Fruit fly (Drosophila melanogaster) whole organism, wandering third instar larva: ENCODE measurements around the gene msps.
A peak's percentile ranks its signal among the peaks of the same experiment; 100 is the strongest.

Source experiments
- CG9705 ChIP-seq: fragments of 200-800 bp; sonication (Bioruptor generic); optimal IDR thresholded peaks from 2 replicates; lab custom pipeline; 2018; ENCODE audit warnings: missing biosample characterization, mild to moderate bottlenecking, missing genetic modification characterization
- CrebA ChIP-seq: fragments of 200-800 bp; sonication (Bioruptor generic); optimal IDR thresholded peaks from 2 replicates; lab custom pipeline; 2016; ENCODE audit warnings: missing biosample characterization, mild to moderate bottlenecking, missing genetic modification characterization, borderline replicate concordance
- Dfd ChIP-seq: fragments of >200 bp; optimal IDR thresholded peaks from 2 replicates; lab custom pipeline; 2017; ENCODE audit warnings: missing biosample characterization, missing genetic modification characterization
- Dif ChIP-seq: fragments of 200-275, 200-300 bp; sonication (Bioruptor generic); optimal IDR thresholded peaks from 2 replicates; lab custom pipeline; 2018; ENCODE audit warnings: missing biosample characterization, missing genetic modification characterization; ENCODE audit not compliant: partially characterized antibody
- HLH106 ChIP-seq: fragments of 200-800 bp; optimal IDR thresholded peaks from 3 replicates; lab custom pipeline; 2019; ENCODE audit warnings: missing biosample characterization, mild to moderate bottlenecking, missing genetic modification characterization, moderate library complexity
- Hnf4 ChIP-seq: fragments of 200-800 bp; sonication (Bioruptor generic); optimal IDR thresholded peaks from 2 replicates; lab custom pipeline; 2016; ENCODE audit warnings: missing biosample characterization, mild to moderate bottlenecking, missing genetic modification characterization
- Hr83 ChIP-seq: fragments of 200-300 bp; sonication (Bioruptor generic); optimal IDR thresholded peaks from 2 replicates; lab custom pipeline; 2016; ENCODE audit warnings: missing biosample characterization, mild to moderate bottlenecking, missing genetic modification characterization, moderate library complexity; ENCODE audit not compliant: poor library complexity, severe bottlenecking
- Myc ChIP-seq: fragments of >200 bp; optimal IDR thresholded peaks from 2 replicates; lab custom pipeline; 2017
- N ChIP-seq: fragments of >200 bp; optimal IDR thresholded peaks from 2 replicates; lab custom pipeline; 2018; ENCODE audit warnings: missing biosample characterization, missing external identifiers, missing genetic modification characterization
- OdsH ChIP-seq: fragments of 200-800 bp; sonication (Bioruptor generic); optimal IDR thresholded peaks from 2 replicates; lab custom pipeline; 2016; ENCODE audit warnings: missing biosample characterization, mild to moderate bottlenecking, missing genetic modification characterization
- Rel ChIP-seq, 2 experiments: fragments of 200-800 bp; sonication (Bioruptor generic) in 1 of 2; optimal IDR thresholded peaks; 2 replicates in 1 of 2; 3 replicates in 1 of 2; lab custom pipeline; 2016 to 2019; ENCODE audit warnings: mild to moderate bottlenecking in 2 of 2, missing biosample characterization in 2 of 2, missing genetic modification characterization in 2 of 2, moderate library complexity in 1 of 2
- Vsx2 ChIP-seq: fragments of 200-300, 225-300 bp; sonication (Bioruptor generic); optimal IDR thresholded peaks from 2 replicates; lab custom pipeline; 2018; ENCODE audit warnings: missing biosample characterization, missing genetic modification characterization; ENCODE audit not compliant: partially characterized antibody
- brk ChIP-seq: fragments of 200-800 bp; sonication (Bioruptor generic); optimal IDR thresholded peaks from 2 replicates; lab custom pipeline; 2016; ENCODE audit warnings: missing biosample characterization, mild to moderate bottlenecking, missing genetic modification characterization
- dl ChIP-seq, 2 experiments: fragments of 175-275, 200-275 bp in 1 of 2; fragments of 200-275 bp in 1 of 2; sonication (Bioruptor generic); optimal IDR thresholded peaks; lab custom pipeline; 2018; ENCODE audit warnings: mild to moderate bottlenecking in 2 of 2, missing biosample characterization in 2 of 2, missing genetic modification characterization in 2 of 2, moderate library complexity in 2 of 2; ENCODE audit not compliant: partially characterized antibody in 2 of 2, insufficient read depth in 1 of 2
- dmrt93B ChIP-seq: fragments of 200-800 bp; sonication (Bioruptor generic); optimal IDR thresholded peaks from 2 replicates; lab custom pipeline; 2018; ENCODE audit warnings: missing biosample characterization, mild to moderate bottlenecking, missing genetic modification characterization
- dsf ChIP-seq: sonication (Bioruptor generic); optimal IDR thresholded peaks from 2 replicates; lab custom pipeline; 2016; ENCODE audit warnings: missing biosample characterization, missing genetic modification characterization, borderline replicate concordance
- foxo ChIP-seq, 2 experiments: fragments of 200-800 bp; sonication (Bioruptor generic); optimal IDR thresholded peaks; 2 replicates in 1 of 2; 3 replicates in 1 of 2; lab custom pipeline; 2016 to 2017; ENCODE audit warnings: missing biosample characterization in 2 of 2, missing genetic modification characterization in 2 of 2
- fru ChIP-seq: fragments of 200-800 bp; sonication (Bioruptor generic); optimal IDR thresholded peaks from 3 replicates; lab custom pipeline; 2016; ENCODE audit warnings: missing biosample characterization, mild to moderate bottlenecking, missing genetic modification characterization
- jim ChIP-seq: fragments of 175-275, 200-325 bp; sonication (Bioruptor generic); optimal IDR thresholded peaks from 2 replicates; lab custom pipeline; 2016; ENCODE audit warnings: missing biosample characterization, mild to moderate bottlenecking, missing genetic modification characterization
- lola ChIP-seq: fragments of >200 bp; optimal IDR thresholded peaks from 2 replicates; lab custom pipeline; 2017; ENCODE audit warnings: missing biosample characterization, missing genetic modification characterization
- pan ChIP-seq: fragments of >200 bp; optimal IDR thresholded peaks from 2 replicates; lab custom pipeline; 2017
- rgr ChIP-seq: fragments of 200-800 bp; sonication (Bioruptor generic); optimal IDR thresholded peaks from 3 replicates; lab custom pipeline; 2016; ENCODE audit warnings: missing biosample characterization, mild to moderate bottlenecking, missing genetic modification characterization
- sage ChIP-seq: fragments of 200-800 bp; sonication (Bioruptor generic); optimal IDR thresholded peaks from 2 replicates; lab custom pipeline; 2016; ENCODE audit warnings: missing biosample characterization, mild to moderate bottlenecking, missing genetic modification characterization
- sv ChIP-seq: fragments of 200-800 bp; sonication (Bioruptor generic); optimal IDR thresholded peaks from 3 replicates; lab custom pipeline; 2016; ENCODE audit warnings: missing biosample characterization, missing genetic modification characterization
- usp ChIP-seq: fragments of >200 bp; optimal IDR thresholded peaks from 2 replicates; lab custom pipeline; 2017; ENCODE audit warnings: missing biosample characterization, missing genetic modification characterization

Gene msps

dm6 chr3R:16038049-16038448, 12.6 kb upstream of the msps start:
- TF ChIP-seq usp: no peak
- no peak for TF ChIP-seq dmrt93B (GFP tag; lab: Kevin White, UChicago)
- TF ChIP-seq Vsx2 (GFP tag; lab: Kevin White, UChicago): peak; percentile 63
- no peak for TF ChIP-seq CrebA
- TF ChIP-seq fru: no peak
- TF ChIP-seq Dif (GFP tag; lab: Kevin White, UChicago): peak; percentile 76
- TF ChIP-seq foxo (GFP tag; optimal IDR thresholded peaks at IDR 0.05; lab: Kevin White, UChicago): no peak
- TF ChIP-seq Hr83: no peak
- no peak for TF ChIP-seq sv (GFP tag; lab: Kevin White, UChicago)
- TF ChIP-seq OdsH (GFP tag; lab: Kevin White, UChicago): no peak
- no peak for TF ChIP-seq Rel (GFP tag; optimal IDR thresholded peaks at IDR 0.05; lab: Kevin White, UChicago)
- TF ChIP-seq Rel (tag; optimal IDR thresholded peaks at IDR 0.05; lab: Kevin White, UChicago): no peak
- no peak for TF ChIP-seq Dfd (GFP tag; lab: Kevin White, UChicago)
- no peak for TF ChIP-seq Myc (lab: Kevin White, UChicago)

- TF ChIP-seq usp (no peak), lola (GFP tag; lab: Kevin White, UChicago) (no peak), Dfd (GFP tag; lab: Kevin White, UChicago) (peak; percentile 95), jim (no peak)
Observed at dm6 chr3R:16039557-16039956, 11.0 kb upstream of the msps start.

dm6 chr3R:16040925-16041324, 9.7 kb upstream of the msps start:
- peak; percentile 4 for TF ChIP-seq fru
- TF ChIP-seq brk (GFP tag; lab: Kevin White, UChicago): no peak
- TF ChIP-seq pan (lab: Kevin White, UChicago): no peak
- no peak for TF ChIP-seq CG9705 (GFP tag; lab: Kevin White, UChicago)
- TF ChIP-seq dl (GFP tag; optimal IDR thresholded peaks at IDR 0.05; lab: Kevin White, UChicago; ENCODE audit: insufficient read depth in 1 of 2, partially characterized antibody in 2 of 2): peak; percentile 26 to 67
- no peak for TF ChIP-seq HLH106
- peak; percentile 93 for TF ChIP-seq Dif (GFP tag; lab: Kevin White, UChicago)
- TF ChIP-seq Myc (lab: Kevin White, UChicago): peak; percentile 72
- TF ChIP-seq jim: no peak
- peak; percentile 78 for TF ChIP-seq Vsx2 (GFP tag; lab: Kevin White, UChicago)
- TF ChIP-seq, all 38 proteins: peak for 5

- TF ChIP-seq dl (GFP tag; optimal IDR thresholded peaks at IDR 0.05; lab: Kevin White, UChicago; ENCODE audit: insufficient read depth in 1 of 2, partially characterized antibody in 2 of 2) (no peak), sage (GFP tag; lab: Kevin White, UChicago) (no peak), foxo (GFP tag; optimal IDR thresholded peaks at IDR 0.05; lab: Kevin White, UChicago) (peak in 1 of 2 experiments; percentile 12), CrebA (no peak), dmrt93B (GFP tag; lab: Kevin White, UChicago) (no peak), HLH106 (peak; percentile 10)
Observed at dm6 chr3R:16042137-16042899, 8.3 kb upstream of the msps start.

- no peak for TF ChIP-seq Dfd (GFP tag; lab: Kevin White, UChicago)
- TF ChIP-seq Hnf4: no peak
- no peak for TF ChIP-seq dsf (GFP tag; lab: Kevin White, UChicago)
- TF ChIP-seq sv (GFP tag; lab: Kevin White, UChicago): no peak
- TF ChIP-seq rgr: no peak
- TF ChIP-seq Myc (lab: Kevin White, UChicago): peak; percentile 19
- TF ChIP-seq, all 38 proteins: peak for 1
Observed at dm6 chr3R:16042900-16043548, 7.6 kb upstream of the msps start, which contains the start of gene Jhbp4. Jhbp4 (plus strand) TSS chr3R:16043498.

dm6 chr3R:16046030-16046429, 4.6 kb upstream of the msps start, which contains the start of gene Jhbp5:
Jhbp5 (minus strand) TSS chr3R:16046130.
- TF ChIP-seq N (GFP tag; lab: Kevin White, UChicago): no peak
- no peak for TF ChIP-seq usp
